Fruit fly (Drosophila melanogaster) whole organism, adult: Measurements from ENCODE around the gene CG9795.

Experiments
- CG11617 ChIP-seq: fragments of 200-800 bp; sonication (Bioruptor generic); optimal IDR thresholded peaks from 2 replicates; lab custom pipeline; 2017; ENCODE audit warnings: mild to moderate bottlenecking, missing biosample characterization, missing genetic modification reagents, missing genetic modification characterization
- CG12768 ChIP-seq: fragments of 200-800 bp; sonication (Bioruptor generic); optimal IDR thresholded peaks from 2 replicates; lab custom pipeline; 2017; ENCODE audit warnings: missing biosample characterization, missing genetic modification characterization, mild to moderate bottlenecking, moderate library complexity, missing genetic modification reagents
- CG14711 ChIP-seq: fragments of 200-800 bp; sonication (Bioruptor generic); optimal IDR thresholded peaks from 2 replicates; lab custom pipeline; 2018; ENCODE audit warnings: missing biosample characterization, mild to moderate bottlenecking, missing genetic modification characterization, moderate library complexity
- CG1620 ChIP-seq: fragments of 200-800 bp; sonication (Bioruptor generic); optimal IDR thresholded peaks from 2 replicates; lab custom pipeline; 2016; ENCODE audit warnings: missing biosample characterization, missing genetic modification characterization
- CG33017 ChIP-seq: fragments of 200-800 bp; sonication (Bioruptor generic); optimal IDR thresholded peaks from 2 replicates; lab custom pipeline; 2018; ENCODE audit warnings: missing biosample characterization, mild to moderate bottlenecking, missing genetic modification characterization, moderate library complexity
- CG5204 ChIP-seq: fragments of 200-800 bp; sonication (Bioruptor generic); optimal IDR thresholded peaks from 2 replicates; lab custom pipeline; 2016; ENCODE audit warnings: missing biosample characterization, missing genetic modification characterization
- CG7045 ChIP-seq: fragments of 200-800 bp; sonication (Bioruptor generic); optimal IDR thresholded peaks from 2 replicates; lab custom pipeline; 2017; ENCODE audit warnings: missing biosample characterization, mild to moderate bottlenecking, missing genetic modification characterization
- CG7101 ChIP-seq: fragments of 200-800 bp; sonication (Bioruptor generic); optimal IDR thresholded peaks from 2 replicates; lab custom pipeline; 2018; ENCODE audit warnings: missing biosample characterization, mild to moderate bottlenecking, missing genetic modification characterization, moderate library complexity
- Clk ChIP-seq: fragments of 200-800 bp; sonication (Bioruptor generic); optimal IDR thresholded peaks from 2 replicates; lab custom pipeline; 2017; ENCODE audit warnings: missing biosample characterization, missing genetic modification characterization
- Crg-1 ChIP-seq: fragments of 200-800 bp; sonication (Bioruptor generic); optimal IDR thresholded peaks from 2 replicates; lab custom pipeline; 2016; ENCODE audit warnings: missing biosample characterization, missing genetic modification characterization
- Hr96 ChIP-seq: fragments of 200-800 bp; sonication (Bioruptor generic); optimal IDR thresholded peaks from 2 replicates; lab custom pipeline; 2016; ENCODE audit warnings: missing biosample characterization, missing genetic modification characterization
- Mnt ChIP-seq: fragments of 200-800 bp; sonication (Bioruptor generic); optimal IDR thresholded peaks from 2 replicates; lab custom pipeline; 2016; ENCODE audit warnings: missing biosample characterization, mild to moderate bottlenecking, missing genetic modification characterization
- bab1 ChIP-seq: fragments of 200-800 bp; sonication (Bioruptor generic); optimal IDR thresholded peaks from 3 replicates; lab custom pipeline; 2019; ENCODE audit warnings: missing biosample characterization, mild to moderate bottlenecking, missing genetic modification characterization, moderate library complexity
- cic ChIP-seq: fragments of 200-800 bp; sonication (Bioruptor generic); optimal IDR thresholded peaks from 2 replicates; lab custom pipeline; 2017; ENCODE audit warnings: missing biosample characterization, mild to moderate bottlenecking, missing genetic modification characterization, moderate library complexity
- cnc ChIP-seq, 2 experiments: fragments of >200 bp; optimal IDR thresholded peaks; 2 replicates each; lab custom pipeline; 2017
- kay ChIP-seq: fragments of 200-800 bp; sonication (Bioruptor generic); peaks from one replicate; lab custom pipeline; 2016; ENCODE audit warnings: missing biosample characterization, missing genetic modification characterization, borderline replicate concordance
- ovo ChIP-seq: fragments of 200-800 bp; sonication (Bioruptor generic); optimal IDR thresholded peaks from 2 replicates; lab custom pipeline; 2016; ENCODE audit warnings: missing biosample characterization, missing genetic modification characterization
- pad ChIP-seq: fragments of 200-800 bp; sonication (Bioruptor generic); optimal IDR thresholded peaks from 3 replicates; lab custom pipeline; 2017; ENCODE audit warnings: missing biosample characterization, missing genetic modification characterization, mild to moderate bottlenecking, moderate library complexity, missing genetic modification reagents
- tj ChIP-seq: fragments of 200-800 bp; sonication (Bioruptor generic); optimal IDR thresholded peaks from 3 replicates; lab custom pipeline; 2017; ENCODE audit warnings: missing biosample characterization, mild to moderate bottlenecking, missing genetic modification characterization, moderate library complexity
- toe ChIP-seq: fragments of 200-800 bp; sonication (Bioruptor generic); optimal IDR thresholded peaks from 2 replicates; lab custom pipeline; 2016; ENCODE audit warnings: missing biosample characterization, missing genetic modification characterization

CG9795 gene

DNA sequence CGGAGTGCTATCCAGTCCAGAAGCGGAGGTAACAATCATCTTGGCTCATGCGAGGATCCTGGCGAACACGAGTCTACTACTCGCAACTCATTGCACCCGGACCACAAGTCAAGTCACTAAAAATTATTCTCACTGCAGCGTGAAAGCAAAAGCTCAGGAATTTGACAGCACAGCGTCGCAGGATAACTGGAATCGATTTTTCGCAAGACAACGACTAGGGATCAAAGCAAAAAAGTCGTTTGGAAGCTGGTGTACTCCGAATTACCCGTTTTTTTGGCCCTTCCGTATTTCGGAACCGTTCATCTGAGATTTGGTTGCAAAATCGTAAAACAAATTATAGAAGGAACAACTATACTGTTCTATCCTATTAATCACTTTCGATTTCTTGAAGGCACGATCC is 894 bp upstream of the CG9795 start:
- TF ChIP-seq cic (GFP tag; lab: Kevin White, UChicago) (no peak), cnc (optimal IDR thresholded peaks at IDR 0.05; lab: Kevin White, UChicago) (no peak), CG7101 (tag; lab: Kevin White, UChicago) (no peak), Crg-1 (GFP tag; lab: Kevin White, UChicago) (no peak), CG33017 (tag; lab: Kevin White, UChicago) (no peak), CG1620 (GFP tag; lab: Kevin White, UChicago) (no peak), CG14711 (tag; lab: Kevin White, UChicago) (no peak), Hr96 (GFP tag; lab: Kevin White, UChicago) (no peak), toe (GFP tag; lab: Kevin White, UChicago) (no peak), Clk (GFP tag; lab: Kevin White, UChicago) (no peak), CG5204 (GFP tag; lab: Kevin White, UChicago) (no peak), kay (GFP tag; lab: Kevin White, UChicago) (no peak), tj (no peak), ovo (GFP tag; lab: Kevin White, UChicago) (no peak), bab1 (GFP tag; lab: Kevin White, UChicago) (no peak), CG11617 (no peak), Mnt (no peak), CG12768 (GFP tag; lab: Kevin White, UChicago) (no peak), CG7045 (GFP tag; lab: Kevin White, UChicago) (no peak), pad (GFP tag; lab: Kevin White, UChicago) (no peak)

DNA sequence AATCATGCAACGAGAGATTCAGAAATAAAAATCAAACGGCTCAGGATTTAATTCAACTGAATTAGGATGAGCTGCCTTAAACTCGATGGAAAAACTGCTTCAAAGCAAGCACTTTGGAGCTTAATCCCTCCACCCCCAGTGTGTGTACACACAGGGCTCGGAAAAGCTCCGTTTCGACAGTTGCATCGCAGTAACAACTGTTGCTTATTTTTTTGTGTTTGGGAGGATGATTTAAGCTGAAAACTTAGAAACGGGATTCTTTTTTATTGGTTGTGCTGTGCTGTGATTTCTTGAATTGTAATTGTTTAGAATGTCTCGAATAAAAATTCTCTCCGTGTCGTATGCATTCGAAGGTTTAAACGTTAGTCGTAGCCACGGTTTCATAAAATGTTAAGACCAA is 484 bp upstream of the CG9795 start, which contains the start of gene Syt14:
TSS of gene Syt14 (minus strand) at position 71 of the 400 bp plus-strand sequence.
- TF ChIP-seq Mnt (no peak), Clk (GFP tag; lab: Kevin White, UChicago) (no peak), CG14711 (tag; lab: Kevin White, UChicago) (no peak), toe (GFP tag; lab: Kevin White, UChicago) (no peak), CG5204 (GFP tag; lab: Kevin White, UChicago) (no peak), CG7045 (GFP tag; lab: Kevin White, UChicago) (no peak), cnc (optimal IDR thresholded peaks at IDR 0.05; lab: Kevin White, UChicago) (no peak), Crg-1 (GFP tag; lab: Kevin White, UChicago) (no peak), CG11617 (no peak), Hr96 (GFP tag; lab: Kevin White, UChicago) (no peak)

dm6 chr3R:4333964-4334363 is 14.5 kb downstream of the CG9795 start, which contains the start of gene CG9776:
Gene CG9776 (minus strand): TSS chr3R:4334071.
- TF ChIP-seq CG1620 (GFP tag; lab: Kevin White, UChicago), result peak; percentile 48
- no peak for TF ChIP-seq kay (GFP tag; lab: Kevin White, UChicago)
- peak; percentile 6 for TF ChIP-seq Clk (GFP tag; lab: Kevin White, UChicago)
- TF ChIP-seq toe (GFP tag; lab: Kevin White, UChicago), result peak; percentile 59
- TF ChIP-seq pad (GFP tag; lab: Kevin White, UChicago), result no peak
- TF ChIP-seq ovo (GFP tag; lab: Kevin White, UChicago), result no peak
- TF ChIP-seq Mnt, result peak; percentile 43
- TF ChIP-seq CG11617, result peak; percentile 28
- peak; percentile 11 for TF ChIP-seq CG12768 (GFP tag; lab: Kevin White, UChicago)
- peak; percentile 50 for TF ChIP-seq Crg-1 (GFP tag; lab: Kevin White, UChicago)
- no peak for TF ChIP-seq cnc (optimal IDR thresholded peaks at IDR 0.05; lab: Kevin White, UChicago)
- peak; percentile 47 for TF ChIP-seq Hr96 (GFP tag; lab: Kevin White, UChicago)
- TF ChIP-seq bab1 (GFP tag; lab: Kevin White, UChicago), result peak; percentile 61
- TF ChIP-seq CG7101 (tag; lab: Kevin White, UChicago), result peak; percentile 55
- no peak for TF ChIP-seq cic (GFP tag; lab: Kevin White, UChicago)
- peak; percentile 53 for TF ChIP-seq tj
- TF ChIP-seq CG7045 (GFP tag; lab: Kevin White, UChicago), result peak; percentile 23
- TF ChIP-seq CG14711 (tag; lab: Kevin White, UChicago), result no peak
- no peak for TF ChIP-seq CG33017 (tag; lab: Kevin White, UChicago)
- no peak for TF ChIP-seq CG5204 (GFP tag; lab: Kevin White, UChicago)

dm6 chr3R:4334798-4335197 is 15.3 kb downstream of the CG9795 start, which contains the start of gene CG14645:
Gene CG14645 (plus strand): TSS chr3R:4335098.
- TF ChIP-seq CG7045 (GFP tag; lab: Kevin White, UChicago) (no peak), CG12768 (GFP tag; lab: Kevin White, UChicago) (no peak)

- TF ChIP-seq bab1 (GFP tag; lab: Kevin White, UChicago) (peak; percentile 62), CG14711 (tag; lab: Kevin White, UChicago) (peak; percentile 96), CG7045 (GFP tag; lab: Kevin White, UChicago) (no peak), tj (peak; percentile 49), CG11617 (no peak), Hr96 (GFP tag; lab: Kevin White, UChicago) (no peak), CG5204 (GFP tag; lab: Kevin White, UChicago) (no peak), kay (GFP tag; lab: Kevin White, UChicago) (no peak), Mnt (no peak), CG12768 (GFP tag; lab: Kevin White, UChicago) (no peak), Crg-1 (GFP tag; lab: Kevin White, UChicago) (no peak)
These were observed 18.1 kb downstream of the CG9795 start, which contains the start of the genes Skp2 and CG1103 for dm6 chr3R:4337580-4337979. Gene Skp2 (minus strand): TSS chr3R:4337674. Gene CG1103 (plus strand): TSS chr3R:4337755.

DNA sequence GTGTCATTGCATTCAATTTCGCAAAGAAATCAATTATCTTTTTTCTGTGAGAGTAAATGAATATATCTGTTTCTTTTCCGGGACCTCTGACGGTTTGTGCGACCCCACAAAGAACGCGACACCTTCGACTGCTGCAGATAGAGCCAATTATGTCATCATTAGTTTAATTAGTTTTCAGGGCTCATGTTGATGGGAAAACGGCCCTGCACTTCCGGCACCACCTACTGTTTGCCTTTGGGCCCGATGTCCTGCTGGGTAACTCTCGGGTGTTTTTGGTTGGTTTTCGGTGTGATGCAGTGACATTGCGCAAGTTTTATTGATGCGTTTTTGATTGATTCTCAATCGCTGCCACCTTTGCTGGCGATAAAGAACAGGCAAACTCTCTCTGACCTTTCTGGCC is 20.7 kb downstream of the CG9795 start:
- TF ChIP-seq CG7101 (tag; lab: Kevin White, UChicago) (no peak), CG7045 (GFP tag; lab: Kevin White, UChicago) (no peak), toe (GFP tag; lab: Kevin White, UChicago) (no peak), bab1 (GFP tag; lab: Kevin White, UChicago) (no peak), CG1620 (GFP tag; lab: Kevin White, UChicago) (no peak), Hr96 (GFP tag; lab: Kevin White, UChicago) (no peak), cic (GFP tag; lab: Kevin White, UChicago) (no peak), Mnt (no peak), kay (GFP tag; lab: Kevin White, UChicago) (no peak), pad (GFP tag; lab: Kevin White, UChicago) (no peak), CG12768 (GFP tag; lab: Kevin White, UChicago) (no peak), CG5204 (GFP tag; lab: Kevin White, UChicago) (no peak), CG14711 (tag; lab: Kevin White, UChicago) (no peak), CG11617 (no peak), cnc (optimal IDR thresholded peaks at IDR 0.05; lab: Kevin White, UChicago) (no peak), Crg-1 (GFP tag; lab: Kevin White, UChicago) (no peak), CG33017 (tag; lab: Kevin White, UChicago) (no peak), ovo (GFP tag; lab: Kevin White, UChicago) (no peak)
